Worm (Caenorhabditis elegans): Measurements from ENCODE around the gene epg-5.

epg-5 gene

DNA sequence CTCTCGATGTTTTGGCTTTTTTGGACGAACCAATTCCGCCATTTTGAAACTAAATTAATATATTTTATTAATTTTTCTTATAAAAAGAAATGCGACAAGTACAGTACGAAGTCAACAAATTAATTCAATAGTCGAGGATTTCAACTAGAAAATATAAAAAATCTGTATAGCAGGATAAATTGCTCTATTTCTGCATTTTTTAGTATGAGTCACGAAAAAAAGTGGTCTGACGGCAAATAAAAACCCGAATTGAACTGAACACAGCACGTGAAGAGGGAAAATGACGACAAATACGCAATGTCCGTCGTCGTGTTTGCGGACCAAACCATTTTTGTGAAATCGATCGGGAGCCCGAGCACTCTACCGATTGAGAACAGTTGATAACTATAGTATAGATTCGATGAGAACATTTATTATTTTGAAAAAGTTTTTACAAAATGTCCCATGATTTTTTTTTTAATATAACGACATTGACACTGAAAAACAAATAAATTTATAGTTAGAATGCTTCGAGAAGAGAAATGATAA is at the start of gene epg-5:
epg-5 (minus strand) TSS at position 51 of the 528 bp plus-strand sequence.
- TF ChIP-seq pha-4 (tag; optimal IDR thresholded peaks at IDR 0.05) (no peak), hlh-30 (tag; optimal IDR thresholded peaks at IDR 0.05; ENCODE audit: insufficient read depth) (peak; percentile 37), ceh-48 (tag; optimal IDR thresholded peaks at IDR 0.05) (peak; percentile 38), eyg-1 (tag; optimal IDR thresholded peaks at IDR 0.05) (no peak)

DNA sequence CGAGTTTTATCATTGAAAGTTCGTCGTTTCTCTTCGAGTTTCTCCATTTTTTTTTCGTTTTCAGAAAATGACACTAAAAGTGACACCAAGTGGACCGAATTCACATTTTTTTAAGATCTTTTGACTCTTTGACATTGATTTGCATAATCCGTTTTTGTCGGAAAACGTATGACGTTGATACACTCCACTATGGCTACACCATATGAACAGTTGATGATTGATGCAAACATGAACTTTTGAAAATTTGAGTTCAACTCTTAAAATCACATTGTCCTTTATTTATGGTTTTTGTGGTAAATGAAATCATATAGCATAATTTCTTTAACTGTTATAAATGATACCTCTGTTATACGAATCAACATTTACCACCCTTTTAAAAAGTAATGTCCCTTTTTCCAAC is 49.6 kb upstream of the epg-5 start, which contains the start of gene T19D12.10:
T19D12.10 (minus strand) TSS at position 101 of the 400 bp plus-strand sequence.
- TF ChIP-seq ahr-1 (tag; optimal IDR thresholded peaks at IDR 0.05) (no peak), npax-4 (tag; optimal IDR thresholded peaks at IDR 0.05) (no peak), lim-6 (tag; optimal IDR thresholded peaks at IDR 0.05) (no peak), tbx-7 (tag; optimal IDR thresholded peaks at IDR 0.05) (no peak), pha-2 (tag; optimal IDR thresholded peaks at IDR 0.05) (no peak), unc-42 (tag; optimal IDR thresholded peaks at IDR 0.05) (no peak)

DNA sequence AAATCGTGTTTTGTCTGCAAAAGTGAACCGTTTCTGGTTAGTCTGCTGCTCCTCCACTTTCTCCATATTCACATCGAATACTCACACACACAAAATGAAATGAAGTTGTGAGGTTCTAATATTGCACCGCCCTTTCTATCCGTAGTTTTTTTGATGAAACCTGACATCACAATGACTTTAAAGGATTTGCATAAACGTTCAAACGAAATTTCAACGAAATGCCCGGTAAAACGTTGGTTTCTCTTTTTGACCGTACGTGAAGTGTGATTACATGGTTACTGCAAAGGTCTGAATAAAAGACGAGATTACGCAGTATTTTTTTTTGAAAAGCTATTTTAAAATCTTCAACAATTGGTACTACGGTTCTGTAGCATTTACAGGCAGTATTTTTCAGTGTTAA is 45.1 kb upstream of the epg-5 start, which contains the start of gene T19D12.9:
T19D12.9 (minus strand) TSS at position 101 of the 400 bp plus-strand sequence.
- TF ChIP-seq unc-86 (tag; optimal IDR thresholded peaks at IDR 0.05) (no peak), lin-11 (tag; optimal IDR thresholded peaks at IDR 0.05) (no peak), pha-2 (tag; optimal IDR thresholded peaks at IDR 0.05) (no peak)

DNA sequence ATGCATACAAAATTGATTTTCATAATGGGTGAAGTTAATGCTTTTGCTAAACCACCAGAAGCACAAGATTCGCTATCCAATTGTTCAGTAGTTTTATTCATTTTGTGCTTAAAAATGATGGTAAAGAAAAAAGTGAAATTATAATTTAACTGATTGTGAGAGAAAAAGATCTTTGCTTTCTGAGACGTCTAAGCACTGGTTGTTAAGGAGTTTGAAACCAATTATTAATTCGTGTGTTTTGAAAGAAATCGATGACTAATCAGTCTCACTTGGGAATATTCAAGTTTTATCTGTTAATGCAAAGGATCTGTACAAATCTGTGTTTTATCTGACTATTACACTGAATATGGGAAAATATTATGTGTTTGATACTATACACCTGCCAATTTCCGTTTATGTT is 42.6 kb upstream of the epg-5 start, which contains the start of gene sra-26:
sra-26 (minus strand) TSS at position 101 of the 400 bp plus-strand sequence.
- TF ChIP-seq che-1 (tag; optimal IDR thresholded peaks at IDR 0.05) (no peak), ceh-2 (tag; optimal IDR thresholded peaks at IDR 0.05) (no peak), fkh-10 (GFP tag; optimal IDR thresholded peaks at IDR 0.05) (no peak), ceh-6 (GFP tag; optimal IDR thresholded peaks at IDR 0.05) (no peak), zip-5 (tag; optimal IDR thresholded peaks at IDR 0.05) (no peak), hlh-30 (tag; optimal IDR thresholded peaks at IDR 0.05; ENCODE audit: insufficient read depth) (no peak), eyg-1 (tag; optimal IDR thresholded peaks at IDR 0.05) (no peak), nfya-1 (tag; optimal IDR thresholded peaks at IDR 0.05) (no peak), ref-2 (tag; optimal IDR thresholded peaks at IDR 0.05) (no peak), pha-2 (tag; optimal IDR thresholded peaks at IDR 0.05) (no peak), pqm-1 (tag; optimal IDR thresholded peaks at IDR 0.05) (no peak), tbx-2 (tag; optimal IDR thresholded peaks at IDR 0.05) (no peak), rnt-1 (tag; optimal IDR thresholded peaks at IDR 0.05) (no peak)

DNA sequence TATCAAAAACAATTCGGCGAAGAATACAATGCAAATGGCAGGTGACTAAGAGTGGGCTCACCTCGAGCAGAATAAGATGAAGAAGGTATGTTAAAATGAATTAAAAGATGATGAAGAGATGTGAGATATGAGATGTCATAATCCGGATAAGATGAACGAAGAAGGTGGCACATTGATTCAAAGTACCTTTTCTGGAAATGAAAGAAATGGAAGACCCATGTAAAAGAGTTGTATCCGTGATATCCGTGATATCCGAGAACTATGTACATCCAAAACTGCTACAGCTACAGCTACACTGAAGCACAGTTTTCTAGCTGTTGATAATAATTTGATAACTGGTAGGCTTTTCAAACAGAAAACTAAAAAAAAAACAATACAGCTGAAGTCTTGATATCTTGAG is 39.9 kb upstream of the epg-5 start, which contains the start of gene oig-8:
oig-8 (minus strand) TSS at position 101 of the 400 bp plus-strand sequence.
- TF ChIP-seq npax-4 (tag; optimal IDR thresholded peaks at IDR 0.05) (no peak), F13H6.1 (tag; optimal IDR thresholded peaks at IDR 0.05) (no peak), nhr-11 (tag; optimal IDR thresholded peaks at IDR 0.05) (no peak), ets-4 (tag; optimal IDR thresholded peaks at IDR 0.05) (no peak)

DNA sequence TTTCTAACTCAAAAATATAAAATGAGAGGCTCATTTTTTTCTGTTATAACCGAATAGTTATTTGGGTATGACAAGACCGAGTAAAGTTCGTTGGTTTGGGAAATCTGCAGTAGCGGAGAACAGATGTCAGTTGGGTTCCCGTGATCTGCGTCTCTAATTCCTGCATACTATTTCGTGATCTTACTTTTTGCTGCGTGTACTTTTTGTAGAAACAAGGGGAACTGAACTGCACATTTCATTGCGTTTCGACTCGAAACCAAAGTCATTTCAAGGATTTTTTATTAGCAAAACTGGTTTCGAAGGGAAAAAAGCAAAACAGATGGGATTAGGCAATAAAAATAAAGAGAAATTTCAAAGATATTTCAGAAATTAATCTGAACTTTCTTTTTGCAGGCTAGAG is 37.7 kb upstream of the epg-5 start:
- TF ChIP-seq nhr-11 (tag; optimal IDR thresholded peaks at IDR 0.05): no peak
- no peak for TF ChIP-seq lim-6 (tag; optimal IDR thresholded peaks at IDR 0.05)
- TF ChIP-seq rnt-1 (tag; optimal IDR thresholded peaks at IDR 0.05): no peak
- no peak for TF ChIP-seq syd-9 (tag; optimal IDR thresholded peaks at IDR 0.05)
- no peak for TF ChIP-seq ref-2 (tag; optimal IDR thresholded peaks at IDR 0.05)
- TF ChIP-seq fkh-10 (GFP tag; optimal IDR thresholded peaks at IDR 0.05): no peak
- TF ChIP-seq ceh-2 (tag; optimal IDR thresholded peaks at IDR 0.05): no peak
- no peak for TF ChIP-seq pqm-1 (tag; optimal IDR thresholded peaks at IDR 0.05)
- no peak for TF ChIP-seq unc-3 (GFP tag; conservative IDR thresholded peaks at IDR 0.05)
- no peak for TF ChIP-seq unc-3 (tag; optimal IDR thresholded peaks at IDR 0.05)
- TF ChIP-seq unc-86 (tag; optimal IDR thresholded peaks at IDR 0.05): no peak
- no peak for TF ChIP-seq ceh-14 (tag; optimal IDR thresholded peaks at IDR 0.05)
- TF ChIP-seq hlh-6 (tag; optimal IDR thresholded peaks at IDR 0.05): no peak
- TF ChIP-seq ceh-24 (tag; optimal IDR thresholded peaks at IDR 0.05): no peak

All from whole organism, late embryonic.